Fruit fly (Drosophila melanogaster) whole organism, prepupa: ENCODE results near the gene CG4259.
A peak's percentile ranks its signal among the peaks of the same experiment; 100 is the strongest.

Experiments used
- Blimp-1 ChIP-seq: fragments of 200-800 bp; sonication (Bioruptor generic); optimal IDR thresholded peaks from 3 replicates; lab custom pipeline; 2017; ENCODE audit warnings: missing biosample characterization, missing genetic modification characterization, mild to moderate bottlenecking, moderate library complexity, missing genetic modification reagents
- CG10631 ChIP-seq: fragments of 200-800 bp; sonication (Bioruptor generic); optimal IDR thresholded peaks from 2 replicates; lab custom pipeline; 2016; ENCODE audit warnings: missing biosample characterization, missing genetic modification characterization
- CG10669 ChIP-seq: fragments of 200-800 bp; sonication (Bioruptor generic); optimal IDR thresholded peaks from 3 replicates; lab custom pipeline; 2018; ENCODE audit warnings: missing biosample characterization, mild to moderate bottlenecking, missing genetic modification characterization, moderate library complexity
- CG11762 ChIP-seq: fragments of 200-800 bp; sonication (Bioruptor generic); optimal IDR thresholded peaks from 3 replicates; lab custom pipeline; 2016; ENCODE audit warnings: missing biosample characterization, missing genetic modification characterization; ENCODE audit not compliant: insufficient read depth
- CG11902 ChIP-seq: fragments of 200-800 bp; sonication (Bioruptor generic); optimal IDR thresholded peaks from 3 replicates; lab custom pipeline; 2016; ENCODE audit warnings: missing biosample characterization, missing genetic modification characterization
- CG15336 ChIP-seq: fragments of 200-800 bp; sonication (Bioruptor generic); IDR thresholded peaks from 2 replicates; pipeline ENCODE4 v1.3.6; 2022; ENCODE audit warnings: missing biosample characterization, missing genetic modification characterization
- CG1621 ChIP-seq: fragments of 200-800 bp; sonication (Bioruptor generic); optimal IDR thresholded peaks from 3 replicates; lab custom pipeline; 2018; ENCODE audit warnings: missing biosample characterization, mild to moderate bottlenecking, missing genetic modification characterization
- CG16779 ChIP-seq: fragments of 200-800 bp; sonication (Bioruptor generic); optimal IDR thresholded peaks from 3 replicates; lab custom pipeline; 2017; ENCODE audit warnings: missing biosample characterization, mild to moderate bottlenecking, missing genetic modification characterization
- CG3032 ChIP-seq: fragments of 200-800 bp; optimal IDR thresholded peaks from 2 replicates; lab custom pipeline; 2019; ENCODE audit warnings: missing biosample characterization, mild to moderate bottlenecking, missing genetic modification characterization, moderate library complexity
- CG31627 ChIP-seq: fragments of 200-800 bp; sonication (Bioruptor generic); optimal IDR thresholded peaks from 3 replicates; lab custom pipeline; 2016; ENCODE audit warnings: missing biosample characterization, missing genetic modification characterization
- CG32006 ChIP-seq: fragments of 200-800 bp; sonication (Bioruptor generic); optimal IDR thresholded peaks from 3 replicates; lab custom pipeline; 2017; ENCODE audit warnings: missing biosample characterization, mild to moderate bottlenecking, missing genetic modification characterization
- CG34406 ChIP-seq: fragments of 200-800 bp; sonication (Bioruptor generic); optimal IDR thresholded peaks from 3 replicates; lab custom pipeline; 2016; ENCODE audit warnings: missing biosample characterization, missing genetic modification characterization
- CG3919 ChIP-seq: fragments of 200-800 bp; sonication (Bioruptor generic); optimal IDR thresholded peaks from 3 replicates; lab custom pipeline; 2016; ENCODE audit warnings: missing biosample characterization, missing genetic modification characterization
- CG4318 ChIP-seq: fragments of 200-800 bp; sonication (Bioruptor generic); optimal IDR thresholded peaks from 3 replicates; lab custom pipeline; 2017; ENCODE audit warnings: missing biosample characterization, mild to moderate bottlenecking, missing genetic modification characterization
- CG6163 ChIP-seq: fragments of 200-800 bp; sonication (Bioruptor generic); IDR thresholded peaks from 3 replicates; pipeline ENCODE4 v1.3.6; 2022; ENCODE audit warnings: missing biosample characterization, missing genetic modification characterization
- CG6792 ChIP-seq: fragments of 200-800 bp; sonication (Bioruptor generic); optimal IDR thresholded peaks from 3 replicates; lab custom pipeline; 2016; ENCODE audit warnings: missing biosample characterization, missing genetic modification characterization
- CG6808 ChIP-seq: fragments of 200-800 bp; sonication (Bioruptor generic); optimal IDR thresholded peaks from 3 replicates; lab custom pipeline; 2017; ENCODE audit warnings: missing biosample characterization, missing genetic modification characterization, mild to moderate bottlenecking, moderate library complexity, missing genetic modification reagents
- CG6854 ChIP-seq: fragments of 200-800 bp; sonication (Bioruptor generic); optimal IDR thresholded peaks from 2 replicates; lab custom pipeline; 2017; ENCODE audit warnings: missing biosample characterization, mild to moderate bottlenecking, missing genetic modification characterization
- CG8119 ChIP-seq: fragments of 200-800 bp; sonication (Bioruptor generic); IDR thresholded peaks from 3 replicates; pipeline ENCODE4 v1.3.6; 2022; ENCODE audit warnings: missing biosample characterization, missing genetic modification characterization
- CG9139 ChIP-seq: fragments of 200-800 bp; sonication (Bioruptor generic); optimal IDR thresholded peaks from 3 replicates; lab custom pipeline; 2017; ENCODE audit warnings: missing biosample characterization, mild to moderate bottlenecking, missing genetic modification characterization
- Eip78C ChIP-seq: fragments of 200-800 bp; sonication (Bioruptor generic); peaks from one replicate; lab custom pipeline; 2016; ENCODE audit warnings: missing biosample characterization, missing genetic modification characterization
- Eip93F ChIP-seq: fragments of 200-800 bp; sonication (Bioruptor generic); optimal IDR thresholded peaks from 2 replicates; lab custom pipeline; 2016; ENCODE audit warnings: missing biosample characterization, mild to moderate bottlenecking, missing genetic modification characterization
- Ets21C ChIP-seq: fragments of 200-800 bp; sonication (Bioruptor generic); optimal IDR thresholded peaks from 3 replicates; lab custom pipeline; 2016; ENCODE audit warnings: missing biosample characterization, missing genetic modification characterization
- Ets96B ChIP-seq: fragments of 200-800 bp; optimal IDR thresholded peaks from 2 replicates; lab custom pipeline; 2019; ENCODE audit warnings: missing biosample characterization, mild to moderate bottlenecking, missing genetic modification characterization, moderate library complexity
- Hr38 ChIP-seq: sonication (Bioruptor generic); optimal IDR thresholded peaks from 2 replicates; lab custom pipeline; 2016; ENCODE audit warnings: missing biosample characterization, missing genetic modification characterization
- Lpt ChIP-seq: fragments of 200-800 bp; sonication (Bioruptor generic); optimal IDR thresholded peaks from 3 replicates; lab custom pipeline; 2016; ENCODE audit warnings: missing biosample characterization, missing genetic modification characterization
- OdsH ChIP-seq: fragments of 200-800 bp; sonication (Bioruptor generic); optimal IDR thresholded peaks from 3 replicates; lab custom pipeline; 2016; ENCODE audit warnings: missing biosample characterization, missing genetic modification characterization
- Smox ChIP-seq: fragments of 200-800 bp; sonication (Bioruptor generic); optimal IDR thresholded peaks from 3 replicates; lab custom pipeline; 2016; ENCODE audit warnings: missing biosample characterization, missing genetic modification characterization
- Sox14 ChIP-seq: fragments of 200-800 bp; sonication (Bioruptor generic); optimal IDR thresholded peaks from 3 replicates; lab custom pipeline; 2016; ENCODE audit warnings: missing biosample characterization, missing genetic modification characterization
- Sox15 ChIP-seq: fragments of 200-800 bp; sonication (Bioruptor generic); optimal IDR thresholded peaks from 3 replicates; lab custom pipeline; 2016; ENCODE audit warnings: missing biosample characterization, missing genetic modification characterization
- achi ChIP-seq: fragments of 200-800 bp; sonication (Bioruptor generic); optimal IDR thresholded peaks from 3 replicates; lab custom pipeline; 2016; ENCODE audit warnings: missing biosample characterization, missing genetic modification characterization
- acj6 ChIP-seq: fragments of 200-800 bp; sonication (Bioruptor generic); optimal IDR thresholded peaks from 3 replicates; lab custom pipeline; 2016; ENCODE audit warnings: missing biosample characterization, missing genetic modification characterization
- dsx ChIP-seq: fragments of 200-800 bp; optimal IDR thresholded peaks from 3 replicates; lab custom pipeline; 2019; ENCODE audit warnings: missing biosample characterization, mild to moderate bottlenecking, missing genetic modification characterization, moderate library complexity; ENCODE audit not compliant: poor library complexity, severe bottlenecking
- eg ChIP-seq: fragments of 200-800 bp; sonication (Bioruptor generic); IDR thresholded peaks from 3 replicates; pipeline ENCODE4 v1.3.6; 2022; ENCODE audit warnings: missing biosample characterization, missing genetic modification characterization
- fd59A ChIP-seq: fragments of 200-800 bp; sonication (Bioruptor generic); optimal IDR thresholded peaks from 2 replicates; lab custom pipeline; 2017; ENCODE audit warnings: missing biosample characterization, mild to moderate bottlenecking, missing genetic modification characterization, missing genetic modification reagents
- fd85E ChIP-seq: fragments of 200-800 bp; sonication (Bioruptor generic); optimal IDR thresholded peaks from 3 replicates; lab custom pipeline; 2016; ENCODE audit warnings: missing biosample characterization, missing genetic modification characterization
- lz ChIP-seq: fragments of 200-800 bp; sonication (Bioruptor generic); optimal IDR thresholded peaks from 3 replicates; lab custom pipeline; 2016; ENCODE audit warnings: missing biosample characterization, missing genetic modification characterization
- net ChIP-seq: fragments of 200-800 bp; sonication (Bioruptor generic); optimal IDR thresholded peaks from 3 replicates; lab custom pipeline; 2016; ENCODE audit warnings: missing biosample characterization, missing genetic modification characterization
- pdm3 ChIP-seq: fragments of 200-800 bp; sonication (Bioruptor generic); optimal IDR thresholded peaks from 3 replicates; lab custom pipeline; 2016; ENCODE audit warnings: missing biosample characterization, missing genetic modification characterization
- salr ChIP-seq, 2 experiments: fragments of 200-800 bp; sonication (Bioruptor generic); optimal IDR thresholded peaks; 3 replicates each; lab custom pipeline; 2016 to 2018; ENCODE audit warnings: missing biosample characterization in 2 of 2, missing genetic modification characterization in 2 of 2, mild to moderate bottlenecking in 1 of 2
- spab ChIP-seq: fragments of 200-800 bp; sonication (Bioruptor generic); optimal IDR thresholded peaks from 2 replicates; lab custom pipeline; 2017; ENCODE audit warnings: missing biosample characterization, mild to moderate bottlenecking, missing genetic modification characterization, missing genetic modification reagents
- ss ChIP-seq, 2 experiments: fragments of 200-800 bp; sonication (Bioruptor generic); optimal IDR thresholded peaks; 2 replicates in 1 of 2; 3 replicates in 1 of 2; lab custom pipeline; 2017 to 2018; ENCODE audit warnings: mild to moderate bottlenecking in 2 of 2, missing biosample characterization in 2 of 2, missing genetic modification characterization in 2 of 2, moderate library complexity in 1 of 2
- svp ChIP-seq: fragments of 200-800 bp; sonication (Bioruptor generic); peaks from one replicate; lab custom pipeline; 2016; ENCODE audit warnings: missing biosample characterization, missing genetic modification characterization

The CG4259 gene

DNA sequence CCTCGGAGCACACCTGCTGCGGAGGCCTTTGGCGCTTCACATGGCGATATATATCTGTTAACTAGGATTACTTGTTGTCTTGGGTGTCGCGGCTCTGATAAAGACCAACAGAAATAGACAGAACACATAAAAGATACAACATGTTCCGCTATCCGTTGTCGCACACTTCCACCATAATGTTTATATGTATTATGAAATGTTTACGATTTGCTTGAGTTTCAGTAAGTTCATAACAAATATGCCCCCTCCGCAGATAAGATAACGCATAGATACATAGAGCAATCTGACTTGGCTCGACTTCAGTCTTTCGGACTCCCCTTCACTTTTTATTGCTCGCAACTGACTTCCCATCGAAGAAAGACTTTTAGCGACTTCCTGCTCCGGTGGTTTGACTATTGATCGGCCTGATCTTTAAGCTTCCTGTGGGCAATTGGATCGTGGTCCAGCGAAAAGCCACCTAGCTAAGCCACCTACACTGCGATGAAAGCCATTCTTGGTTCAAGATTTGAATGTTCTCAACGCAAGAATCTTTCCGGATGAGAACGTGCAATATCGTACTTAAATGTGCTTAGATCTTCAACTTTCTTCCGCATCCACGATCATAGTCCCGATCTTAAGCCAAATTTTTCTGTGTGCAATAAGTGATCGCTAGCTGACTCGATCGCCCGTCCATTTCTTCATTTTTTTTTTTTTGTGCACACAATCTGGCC is 39.3 kb upstream of the CG4259 start (continued):
- TF ChIP-seq CG6792 (no peak), pdm3 (GFP tag; lab: Kevin White, UChicago) (peak; percentile 39), achi (GFP tag; lab: Kevin White, UChicago) (peak; percentile 70), CG3919 (GFP tag; lab: Kevin White, UChicago) (peak; percentile 81), CG1621 (tag; lab: Kevin White, UChicago) (peak; percentile 53), ss (GFP tag; optimal IDR thresholded peaks at IDR 0.05; lab: Kevin White, UChicago) (peak in 1 of 2 experiments; percentile 23), Hr38 (no peak), fd85E (GFP tag; lab: Kevin White, UChicago) (no peak), CG11762 (GFP tag; lab: Kevin White, UChicago) (peak; percentile 30), CG4318 (GFP tag; lab: Kevin White, UChicago) (peak; percentile 79), acj6 (peak; percentile 60), CG6854 (GFP tag; lab: Kevin White, UChicago) (no peak), OdsH (peak; percentile 44), spab (peak; percentile 59), Blimp-1 (GFP tag; lab: Kevin White, UChicago) (no peak), CG8119 (GFP tag; lab: Robert Waterston, UW) (peak; percentile 47; the same call in 2 of the 3 replicates), Eip93F (GFP tag; lab: Kevin White, UChicago) (no peak), net (GFP tag; lab: Kevin White, UChicago) (peak; percentile 57), lz (GFP tag; lab: Kevin White, UChicago) (peak; percentile 4), fd59A (GFP tag; lab: Kevin White, UChicago) (peak; percentile 66), Sox15 (GFP tag; lab: Kevin White, UChicago) (no peak), eg (peak; percentile 81), CG16779 (tag; lab: Kevin White, UChicago) (no peak), CG10669 (GFP tag; lab: Kevin White, UChicago) (peak; percentile 64), CG6808 (GFP tag; lab: Kevin White, UChicago) (peak; percentile 48), dsx (GFP tag; lab: Kevin White, UChicago) (peak; percentile 43), Lpt (peak; percentile 81), svp (GFP tag; lab: Kevin White, UChicago) (peak; percentile 47), CG34406 (peak; percentile 13), CG11902 (no peak), CG9139 (no peak), Smox (GFP tag; lab: Kevin White, UChicago) (no peak)

DNA sequence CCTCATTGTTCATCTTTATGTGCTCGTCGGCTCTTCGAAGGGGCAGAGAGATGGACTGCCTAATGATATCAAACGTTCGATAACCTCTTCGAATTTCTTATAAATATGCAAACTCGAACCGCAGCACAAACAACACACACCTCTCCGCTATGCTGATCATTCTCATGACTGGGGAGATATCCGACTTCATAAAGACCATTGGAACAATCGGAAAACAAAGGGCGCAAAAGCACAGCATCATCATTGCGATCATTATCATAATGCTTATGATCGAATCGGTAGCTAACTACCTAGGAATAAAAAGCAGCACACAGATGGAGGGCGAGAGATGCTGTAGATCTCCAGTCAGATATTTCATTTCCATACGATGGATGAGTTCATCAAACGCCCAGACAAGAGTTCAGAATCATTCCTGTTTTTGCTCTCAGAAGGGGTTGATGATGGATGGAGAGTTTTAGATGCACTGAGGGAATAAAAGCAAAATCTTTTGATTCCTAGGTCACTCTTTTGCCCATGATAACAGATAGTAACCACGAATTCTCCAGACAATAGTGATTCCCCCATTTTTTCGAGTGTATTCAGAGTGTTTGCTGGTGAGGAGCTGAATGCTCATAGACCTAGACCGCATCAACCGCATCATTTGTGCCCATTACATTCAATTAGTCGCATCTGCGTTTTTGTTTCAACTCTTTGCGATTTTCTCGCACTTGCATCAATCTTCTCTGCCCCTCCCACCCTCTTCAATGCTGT is 38.1 kb upstream of the CG4259 start:
- TF ChIP-seq CG31627 (GFP tag; lab: Kevin White, UChicago) (no peak), acj6 (no peak), CG10631 (GFP tag; lab: Kevin White, UChicago) (peak; percentile 28), eg (0 out of 3 replicates have a peak, but pooled peaks have one; percentile 40), salr (GFP tag; optimal IDR thresholded peaks at IDR 0.05; lab: Kevin White, UChicago) (peak; percentile 3 to 15), net (GFP tag; lab: Kevin White, UChicago) (peak; percentile 14), CG3032 (tag; lab: Kevin White, UChicago) (peak; percentile 17), CG15336 (GFP tag; lab: Robert Waterston, UW) (peak; percentile 16; the same call in 1 of the 2 replicates), CG6792 (no peak), CG3919 (GFP tag; lab: Kevin White, UChicago) (peak; percentile 17), CG32006 (GFP tag; lab: Kevin White, UChicago) (peak; percentile 10), Sox14 (peak; percentile 26), Eip93F (GFP tag; lab: Kevin White, UChicago) (no peak), Ets96B (peak; percentile 2), CG6163 (0 out of 3 replicates have a peak, but pooled peaks have one; percentile 7), achi (GFP tag; lab: Kevin White, UChicago) (peak; percentile 6), CG11762 (GFP tag; lab: Kevin White, UChicago) (no peak), CG6808 (GFP tag; lab: Kevin White, UChicago) (peak; percentile 12), Ets21C (GFP tag; lab: Kevin White, UChicago) (no peak), Eip78C (GFP tag; lab: Kevin White, UChicago) (peak; percentile 49)
